Fruit fly (Drosophila melanogaster): Measurements from ENCODE around the gene Adgf-A2.

Gene Adgf-A2

dm6 chr3L:17763987-17764386, at the start of gene Adgf-A2, which contains the start of gene Adgf-A:
Gene Adgf-A2, minus strand, starts transcription at chr3L:17764158.
Gene Adgf-A, minus strand, starts transcription at chr3L:17764158.
- no peak for TF ChIP-seq CG17801 (GFP tag; optimal IDR thresholded peaks at IDR 0.05; ENCODE audit: partially characterized antibody)

dm6 chr3L:17808597-17809213, 44.7 kb upstream of the Adgf-A2 start, which contains the start of gene CG32191:
Gene CG32191, minus strand, starts transcription at chr3L:17809146.
- TF ChIP-seq CG17801 (GFP tag; optimal IDR thresholded peaks at IDR 0.05; ENCODE audit: partially characterized antibody) = no peak

- TF ChIP-seq CG17801 (GFP tag; optimal IDR thresholded peaks at IDR 0.05; ENCODE audit: partially characterized antibody) = no peak
Observed at dm6 chr3L:17806357-17807025, 42.5 kb upstream of the Adgf-A2 start, which contains the start of gene CG32187. Gene CG32187, minus strand, starts transcription at chr3L:17806365.

- TF ChIP-seq CG17801 (GFP tag; optimal IDR thresholded peaks at IDR 0.05; ENCODE audit: partially characterized antibody) = peak; percentile 30
Observed at dm6 chr3L:17804511-17804910, 40.6 kb upstream of the Adgf-A2 start, which contains the start of gene ais. Gene ais, minus strand, starts transcription at chr3L:17804715.

- TF ChIP-seq CG17801 (GFP tag; optimal IDR thresholded peaks at IDR 0.05; ENCODE audit: partially characterized antibody) = peak; percentile 51
Observed at dm6 chr3L:17802107-17802506, 38.1 kb upstream of the Adgf-A2 start, which contains the start of gene NUCB1. Gene NUCB1, minus strand, starts transcription at chr3L:17802279.

dm6 chr3L:17797494-17797893, 33.5 kb upstream of the Adgf-A2 start, which contains the start of gene CG42816:
Gene CG42816, minus strand, starts transcription at chr3L:17797594.
- TF ChIP-seq CG17801 (GFP tag; optimal IDR thresholded peaks at IDR 0.05; ENCODE audit: partially characterized antibody) = no peak

- TF ChIP-seq CG17801 (GFP tag; optimal IDR thresholded peaks at IDR 0.05; ENCODE audit: partially characterized antibody) = no peak
Observed at dm6 chr3L:17791495-17791894, 27.5 kb upstream of the Adgf-A2 start.

- TF ChIP-seq CG17801 (GFP tag; optimal IDR thresholded peaks at IDR 0.05; ENCODE audit: partially characterized antibody) = no peak
Observed at dm6 chr3L:17791467-17791494, 27.3 kb upstream of the Adgf-A2 start, which contains the start of gene CG42815. Gene CG42815, minus strand, starts transcription at chr3L:17791486.

dm6 chr3L:17791067-17791466, 27.1 kb upstream of the Adgf-A2 start:
- no peak for TF ChIP-seq CG17801 (GFP tag; optimal IDR thresholded peaks at IDR 0.05; ENCODE audit: partially characterized antibody)

- TF ChIP-seq CG17801 (GFP tag; optimal IDR thresholded peaks at IDR 0.05; ENCODE audit: partially characterized antibody) = no peak
Observed at dm6 chr3L:17759072-17759747, 4.7 kb downstream of the Adgf-A2 start, which contains the start of gene CG32181. Gene CG32181, plus strand, starts transcription at chr3L:17759697.

dm6 chr3L:17758084-17758211, 6.0 kb downstream of the Adgf-A2 start, which contains the start of gene CG32182:
Gene CG32182, plus strand, starts transcription at chr3L:17758112.
- no peak for TF ChIP-seq CG17801 (GFP tag; optimal IDR thresholded peaks at IDR 0.05; ENCODE audit: partially characterized antibody)

- TF ChIP-seq CG17801 (GFP tag; optimal IDR thresholded peaks at IDR 0.05; ENCODE audit: partially characterized antibody) = no peak
Observed at dm6 chr3L:17757156-17758083, 6.5 kb downstream of the Adgf-A2 start.

- no peak for TF ChIP-seq CG17801 (GFP tag; optimal IDR thresholded peaks at IDR 0.05; ENCODE audit: partially characterized antibody)
Observed at dm6 chr3L:17754285-17754684, 9.7 kb downstream of the Adgf-A2 start.

- no peak for TF ChIP-seq CG17801 (GFP tag; optimal IDR thresholded peaks at IDR 0.05; ENCODE audit: partially characterized antibody)
Observed at dm6 chr3L:17750488-17750887, 13.5 kb downstream of the Adgf-A2 start, which contains the start of gene Adgf-B. Gene Adgf-B, minus strand, starts transcription at chr3L:17750588.

dm6 chr3L:17746760-17747159, 17.2 kb downstream of the Adgf-A2 start, which contains the start of gene CG6034:
Gene CG6034, minus strand, starts transcription at chr3L:17746860.
- no peak for TF ChIP-seq CG17801 (GFP tag; optimal IDR thresholded peaks at IDR 0.05; ENCODE audit: partially characterized antibody)

All from ovary, adult (tissue).